ENCODE assay signal across 5 fruit fly cellular contexts in genomic region chr3R:31053784-31054221, dm6.
TF ChIP-seq lines count a peak whose summit lies in the region.

TSS of gene Chchd3 (minus strand) at chr3R:31053915.

- TF ChIP-seq CTCF in S2 (optimal IDR thresholded peaks at IDR 0.05; lab: Kevin White, UChicago): peak; percentile 54 to 60
- peak; percentile 33 for TF ChIP-seq CTCF in whole organism, embryonic (GFP tag; optimal IDR thresholded peaks at IDR 0.05; lab: Kevin White, UChicago)

TF ChIP-seq in whole organism, adult, 20 proteins besides CTCF, POLR2A, EP300 and RAD21:
- peak; percentile 9 for TF ChIP-seq CG1620 (GFP tag; optimal IDR thresholded peaks at IDR 0.05; lab: Kevin White, UChicago)
- no peak for TF ChIP-seq CG33017 (tag; optimal IDR thresholded peaks at IDR 0.05; lab: Kevin White, UChicago)
- TF ChIP-seq CG7101 (tag; optimal IDR thresholded peaks at IDR 0.05; lab: Kevin White, UChicago): peak; percentile 3
- TF ChIP-seq bab1 (GFP tag; optimal IDR thresholded peaks at IDR 0.05; lab: Kevin White, UChicago): peak; percentile 40

TF ChIP-seq in whole organism, embryonic, 481 proteins besides CTCF, POLR2A, EP300 and RAD21 (continues in another document):
- no peak for TF ChIP-seq sima (GFP tag; optimal IDR thresholded peaks at IDR 0.05; lab: Kevin White, UChicago)
- TF ChIP-seq tll (GFP tag; optimal IDR thresholded peaks at IDR 0.05; lab: Kevin White, UChicago): no peak
- TF ChIP-seq bbx (GFP tag; IDR thresholded peaks at IDR 0.05; lab: Robert Waterston, UW; ENCODE audit: partially characterized antibody): peak; percentile 36
- no peak for TF ChIP-seq exex (tag; optimal IDR thresholded peaks at IDR 0.05; lab: Kevin White, UChicago)
- TF ChIP-seq CG17568 (GFP tag; optimal IDR thresholded peaks at IDR 0.05; lab: Kevin White, UChicago): no peak
- no peak for TF ChIP-seq ATbp (GFP tag; optimal IDR thresholded peaks at IDR 0.05; lab: Kevin White, UChicago)
- no peak for TF ChIP-seq fd3F (GFP tag; optimal IDR thresholded peaks at IDR 0.05; lab: Kevin White, UChicago)
- no peak for TF ChIP-seq ash1 (GFP tag; optimal IDR thresholded peaks at IDR 0.05; lab: Kevin White, UChicago)
- TF ChIP-seq Neu2 (GFP tag; optimal IDR thresholded peaks at IDR 0.05; lab: Kevin White, UChicago; ENCODE audit: borderline replicate concordance): no peak
- TF ChIP-seq CG9817 (tag; optimal IDR thresholded peaks at IDR 0.05; lab: Kevin White, UChicago): no peak
- TF ChIP-seq ERR (GFP tag; optimal IDR thresholded peaks at IDR 0.05; lab: Kevin White, UChicago): peak; percentile 13
- TF ChIP-seq CG10366 (GFP tag; IDR thresholded peaks at IDR 0.05; lab: Robert Waterston, UW): no peak
- TF ChIP-seq CG11696 (GFP tag; IDR thresholded peaks at IDR 0.05; lab: Robert Waterston, UW): no peak
- TF ChIP-seq kay (GFP tag; optimal IDR thresholded peaks at IDR 0.05; lab: Kevin White, UChicago): no peak
- TF ChIP-seq CG11247 (GFP tag; IDR thresholded peaks at IDR 0.05; lab: Robert Waterston, UW): no peak
- TF ChIP-seq CG9932 (GFP tag; IDR thresholded peaks at IDR 0.05; lab: Robert Waterston, UW): peak; percentile 48
- no peak for TF ChIP-seq CG12744 (GFP tag; optimal IDR thresholded peaks at IDR 0.05; lab: Kevin White, UChicago)
- TF ChIP-seq wor (GFP tag; IDR thresholded peaks at IDR 0.05; lab: Robert Waterston, UW): no peak
- no peak for TF ChIP-seq Nf-YC (tag; optimal IDR thresholded peaks at IDR 0.05; lab: Kevin White, UChicago)
- peak; percentile 18 for TF ChIP-seq CG2120 (GFP tag; optimal IDR thresholded peaks at IDR 0.05; lab: Kevin White, UChicago)
- no peak for TF ChIP-seq CG12942 (GFP tag; optimal IDR thresholded peaks at IDR 0.05; lab: Kevin White, UChicago)
- TF ChIP-seq vfl (GFP tag; optimal IDR thresholded peaks at IDR 0.05; lab: Kevin White, UChicago): no peak
- TF ChIP-seq Nf-YA (GFP tag; IDR thresholded peaks at IDR 0.05; lab: Robert Waterston, UW): no peak
- TF ChIP-seq D (optimal IDR thresholded peaks at IDR 0.05; lab: Kevin White, UChicago): peak; percentile 62
- TF ChIP-seq D (GFP tag; optimal IDR thresholded peaks at IDR 0.05; lab: Kevin White, UChicago): no peak
- TF ChIP-seq pb (GFP tag; optimal IDR thresholded peaks at IDR 0.05; lab: Kevin White, UChicago): no peak
- no peak for TF ChIP-seq ro (GFP tag; IDR thresholded peaks at IDR 0.05; lab: Robert Waterston, UW)
- TF ChIP-seq slbo (GFP tag; IDR thresholded peaks at IDR 0.05; lab: Robert Waterston, UW): peak; percentile 43; the same call in 1 of the 2 replicates
- no peak for TF ChIP-seq Gug (GFP tag; IDR thresholded peaks at IDR 0.05; lab: Robert Waterston, UW)
- TF ChIP-seq btn (GFP tag; optimal IDR thresholded peaks at IDR 0.05; lab: Kevin White, UChicago): no peak

TF ChIP-seq in whole organism, prepupa, 60 proteins besides CTCF, POLR2A, EP300 and RAD21:
- TF ChIP-seq CG4318 (GFP tag; optimal IDR thresholded peaks at IDR 0.05; lab: Kevin White, UChicago) (no peak), CG31627 (GFP tag; optimal IDR thresholded peaks at IDR 0.05; lab: Kevin White, UChicago) (peak; percentile 9), Eip78C (GFP tag; lab: Kevin White, UChicago) (peak; percentile 56)

TF ChIP-seq in whole organism, wandering third instar larva, 38 proteins besides CTCF, POLR2A, EP300 and RAD21:
- TF ChIP-seq Mio (GFP tag; optimal IDR thresholded peaks at IDR 0.05; lab: Kevin White, UChicago) (no peak), fru (GFP tag; optimal IDR thresholded peaks at IDR 0.05; lab: Kevin White, UChicago) (no peak), Rel (GFP tag; optimal IDR thresholded peaks at IDR 0.05; lab: Kevin White, UChicago) (no peak), Rel (tag; optimal IDR thresholded peaks at IDR 0.05; lab: Kevin White, UChicago) (peak; percentile 24), Myc (optimal IDR thresholded peaks at IDR 0.05; lab: Kevin White, UChicago) (no peak), dmrt93B (GFP tag; optimal IDR thresholded peaks at IDR 0.05; lab: Kevin White, UChicago) (no peak), foxo (GFP tag; optimal IDR thresholded peaks at IDR 0.05; lab: Kevin White, UChicago) (peak in 1 of 2 experiments; percentile 25), HLH106 (tag; optimal IDR thresholded peaks at IDR 0.05; lab: Kevin White, UChicago) (peak; percentile 26), ey (GFP tag; optimal IDR thresholded peaks at IDR 0.05; lab: Kevin White, UChicago) (no peak), N (GFP tag; optimal IDR thresholded peaks at IDR 0.05; lab: Kevin White, UChicago) (no peak)
